Fruit fly (Drosophila melanogaster) S2 (cell line): Measurements from ENCODE around the gene CG31642.

Source experiments
- CG8478 ChIP-seq: fragments of >200 bp; optimal IDR thresholded peaks from 2 replicates; lab custom pipeline; 2018
- CTCF ChIP-seq, 2 experiments: fragments of >200 bp; optimal IDR thresholded peaks; 2 replicates each; lab custom pipeline; 2018

DNA sequence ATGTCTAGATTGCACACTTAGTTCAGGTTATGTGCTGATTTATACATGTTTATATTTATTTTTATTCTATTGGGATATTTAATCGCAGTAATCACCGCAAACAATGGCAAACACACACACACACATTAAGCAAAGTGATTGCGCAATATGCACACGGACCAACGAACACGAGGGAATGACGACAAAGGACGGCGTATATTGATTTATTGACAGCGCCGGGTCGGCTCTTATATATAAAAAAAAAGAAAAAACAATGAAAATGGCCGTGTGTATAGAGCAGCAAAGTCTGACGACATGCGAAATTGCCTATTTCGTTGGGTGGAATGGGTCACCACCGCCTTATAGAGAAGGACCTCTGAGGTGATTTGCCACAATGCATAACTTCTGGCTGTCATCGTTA is 7.5 kb upstream of the CG31642 start:
- no peak for TF ChIP-seq CG8478 (lab: Kevin White, UChicago)
- TF ChIP-seq CTCF (optimal IDR thresholded peaks at IDR 0.05; lab: Kevin White, UChicago), result no peak
